Worm (Caenorhabditis elegans): Measurements from ENCODE around the gene srh-109.

srh-109 gene

ce11 chrV:17170822-17171221 is 49.4 kb downstream of the srh-109 start, which contains the start of gene srw-51:
srw-51 (minus strand) TSS chrV:17170922.
- no peak for TF ChIP-seq lin-39 (tag; optimal IDR thresholded peaks at IDR 0.05)
- no peak for TF ChIP-seq ceh-20 (GFP tag; IDR thresholded peaks at IDR 0.05)
- no peak for TF ChIP-seq dmd-9 (GFP tag; IDR thresholded peaks at IDR 0.05)
- no peak for TF ChIP-seq spr-3 (GFP tag; optimal IDR thresholded peaks at IDR 0.05)
- no peak for TF ChIP-seq zag-1 (tag; optimal IDR thresholded peaks at IDR 0.05)
- TF ChIP-seq egl-27 (tag; optimal IDR thresholded peaks at IDR 0.05): no peak
- TF ChIP-seq R02D3.7 (tag; optimal IDR thresholded peaks at IDR 0.05): no peak
- no peak for TF ChIP-seq mdl-1 (tag; optimal IDR thresholded peaks at IDR 0.05)
- TF ChIP-seq madf-5 (GFP tag; IDR thresholded peaks at IDR 0.05): no peak
- TF ChIP-seq pha-4 (GFP tag; IDR thresholded peaks at IDR 0.05): no peak
- no peak for TF ChIP-seq pha-4 (tag; optimal IDR thresholded peaks at IDR 0.05)
- no peak for TF ChIP-seq mdt-29 (GFP tag; IDR thresholded peaks at IDR 0.05)
- no peak for TF ChIP-seq lin-1 (GFP tag; IDR thresholded peaks at IDR 0.05)
- TF ChIP-seq nhr-102 (tag; optimal IDR thresholded peaks at IDR 0.05): no peak
- no peak for TF ChIP-seq zfp-2 (tag; optimal IDR thresholded peaks at IDR 0.05)
- no peak for TF ChIP-seq hmg-1.1 (GFP tag; IDR thresholded peaks at IDR 0.05)
- no peak for TF ChIP-seq jun-1 (tag; optimal IDR thresholded peaks at IDR 0.05)
- no peak for TF ChIP-seq fos-1 (tag; optimal IDR thresholded peaks at IDR 0.05)
- TF ChIP-seq tra-1 (GFP tag; IDR thresholded peaks at IDR 0.05): no peak

Data from whole organism, L4 larva.